Fruit fly (Drosophila melanogaster) whole organism, adult: ENCODE results near the gene CG15922.

Source experiments
- CG11617 ChIP-seq: fragments of 200-800 bp; sonication (Bioruptor generic); optimal IDR thresholded peaks from 2 replicates; lab custom pipeline; 2017; ENCODE audit warnings: mild to moderate bottlenecking, missing biosample characterization, missing genetic modification reagents, missing genetic modification characterization
- CG12768 ChIP-seq: fragments of 200-800 bp; sonication (Bioruptor generic); optimal IDR thresholded peaks from 2 replicates; lab custom pipeline; 2017; ENCODE audit warnings: missing biosample characterization, missing genetic modification characterization, mild to moderate bottlenecking, moderate library complexity, missing genetic modification reagents
- CG14711 ChIP-seq: fragments of 200-800 bp; sonication (Bioruptor generic); optimal IDR thresholded peaks from 2 replicates; lab custom pipeline; 2018; ENCODE audit warnings: missing biosample characterization, mild to moderate bottlenecking, missing genetic modification characterization, moderate library complexity
- CG1620 ChIP-seq: fragments of 200-800 bp; sonication (Bioruptor generic); optimal IDR thresholded peaks from 2 replicates; lab custom pipeline; 2016; ENCODE audit warnings: missing biosample characterization, missing genetic modification characterization
- CG33017 ChIP-seq: fragments of 200-800 bp; sonication (Bioruptor generic); optimal IDR thresholded peaks from 2 replicates; lab custom pipeline; 2018; ENCODE audit warnings: missing biosample characterization, mild to moderate bottlenecking, missing genetic modification characterization, moderate library complexity
- CG5204 ChIP-seq: fragments of 200-800 bp; sonication (Bioruptor generic); optimal IDR thresholded peaks from 2 replicates; lab custom pipeline; 2016; ENCODE audit warnings: missing biosample characterization, missing genetic modification characterization
- CG7045 ChIP-seq: fragments of 200-800 bp; sonication (Bioruptor generic); optimal IDR thresholded peaks from 2 replicates; lab custom pipeline; 2017; ENCODE audit warnings: missing biosample characterization, mild to moderate bottlenecking, missing genetic modification characterization
- CG7101 ChIP-seq: fragments of 200-800 bp; sonication (Bioruptor generic); optimal IDR thresholded peaks from 2 replicates; lab custom pipeline; 2018; ENCODE audit warnings: missing biosample characterization, mild to moderate bottlenecking, missing genetic modification characterization, moderate library complexity
- Clk ChIP-seq: fragments of 200-800 bp; sonication (Bioruptor generic); optimal IDR thresholded peaks from 2 replicates; lab custom pipeline; 2017; ENCODE audit warnings: missing biosample characterization, missing genetic modification characterization
- Crg-1 ChIP-seq: fragments of 200-800 bp; sonication (Bioruptor generic); optimal IDR thresholded peaks from 2 replicates; lab custom pipeline; 2016; ENCODE audit warnings: missing biosample characterization, missing genetic modification characterization
- Hr96 ChIP-seq: fragments of 200-800 bp; sonication (Bioruptor generic); optimal IDR thresholded peaks from 2 replicates; lab custom pipeline; 2016; ENCODE audit warnings: missing biosample characterization, missing genetic modification characterization
- Mnt ChIP-seq: fragments of 200-800 bp; sonication (Bioruptor generic); optimal IDR thresholded peaks from 2 replicates; lab custom pipeline; 2016; ENCODE audit warnings: missing biosample characterization, mild to moderate bottlenecking, missing genetic modification characterization
- bab1 ChIP-seq: fragments of 200-800 bp; sonication (Bioruptor generic); optimal IDR thresholded peaks from 3 replicates; lab custom pipeline; 2019; ENCODE audit warnings: missing biosample characterization, mild to moderate bottlenecking, missing genetic modification characterization, moderate library complexity
- cic ChIP-seq: fragments of 200-800 bp; sonication (Bioruptor generic); optimal IDR thresholded peaks from 2 replicates; lab custom pipeline; 2017; ENCODE audit warnings: missing biosample characterization, mild to moderate bottlenecking, missing genetic modification characterization, moderate library complexity
- cnc ChIP-seq, 2 experiments: fragments of >200 bp; optimal IDR thresholded peaks; 2 replicates each; lab custom pipeline; 2017
- kay ChIP-seq: fragments of 200-800 bp; sonication (Bioruptor generic); peaks from one replicate; lab custom pipeline; 2016; ENCODE audit warnings: missing biosample characterization, missing genetic modification characterization, borderline replicate concordance
- ovo ChIP-seq: fragments of 200-800 bp; sonication (Bioruptor generic); optimal IDR thresholded peaks from 2 replicates; lab custom pipeline; 2016; ENCODE audit warnings: missing biosample characterization, missing genetic modification characterization
- pad ChIP-seq: fragments of 200-800 bp; sonication (Bioruptor generic); optimal IDR thresholded peaks from 3 replicates; lab custom pipeline; 2017; ENCODE audit warnings: missing biosample characterization, missing genetic modification characterization, mild to moderate bottlenecking, moderate library complexity, missing genetic modification reagents
- tj ChIP-seq: fragments of 200-800 bp; sonication (Bioruptor generic); optimal IDR thresholded peaks from 3 replicates; lab custom pipeline; 2017; ENCODE audit warnings: missing biosample characterization, mild to moderate bottlenecking, missing genetic modification characterization, moderate library complexity
- toe ChIP-seq: fragments of 200-800 bp; sonication (Bioruptor generic); optimal IDR thresholded peaks from 2 replicates; lab custom pipeline; 2016; ENCODE audit warnings: missing biosample characterization, missing genetic modification characterization

The CG15922 gene

DNA sequence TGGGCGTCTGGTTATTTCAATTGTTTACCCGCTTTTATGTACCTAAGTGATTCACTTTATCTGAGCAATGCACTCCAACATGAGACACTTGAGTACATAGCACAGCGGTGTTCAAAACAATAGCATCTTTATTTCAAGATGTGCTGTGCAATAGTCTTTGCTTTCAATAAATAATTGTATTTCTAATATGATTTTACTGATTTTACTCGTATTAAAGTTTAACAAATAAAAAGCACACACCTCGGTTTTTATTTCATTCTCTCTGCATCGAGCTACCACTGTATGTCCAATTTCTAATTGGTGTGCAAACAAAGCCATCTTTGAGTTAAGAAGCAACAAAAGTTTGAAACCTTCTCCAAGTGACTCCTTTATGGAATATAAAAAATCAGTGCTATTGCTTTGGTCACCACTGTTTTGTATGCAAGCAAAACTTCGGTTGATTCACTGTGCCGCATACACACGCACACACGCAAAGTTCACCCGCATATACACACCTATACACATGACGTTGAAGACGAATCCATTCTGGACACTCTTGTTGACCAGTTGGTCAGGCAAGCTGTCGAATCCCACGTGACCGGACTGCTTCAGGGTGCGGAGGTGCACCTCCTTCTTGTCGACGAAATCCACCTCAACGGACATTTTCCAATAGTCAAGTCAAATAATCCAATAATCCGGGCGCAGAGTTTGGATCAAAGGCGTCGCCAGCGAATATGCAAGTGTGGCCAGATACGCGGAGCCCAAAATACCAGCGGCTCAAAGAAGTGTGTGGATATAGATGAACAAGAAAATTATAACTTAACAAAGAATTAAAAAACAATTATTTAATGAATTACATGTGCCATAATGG is 27.8 kb upstream of the CG15922 start, which contains the start of gene Septin2:
Gene Septin2 (minus strand): TSS at position 727 of the 850 bp plus-strand sequence.
- TF ChIP-seq Crg-1 (peak; percentile 8), cnc (optimal IDR thresholded peaks at IDR 0.05; lab: Kevin White, UChicago) (no peak), ovo (GFP tag; lab: Kevin White, UChicago) (peak; percentile 38), cic (peak; percentile 33), kay (GFP tag; lab: Kevin White, UChicago) (no peak), CG12768 (GFP tag; lab: Kevin White, UChicago) (peak; percentile 74), CG11617 (peak; percentile 77), CG14711 (tag; lab: Kevin White, UChicago) (peak; percentile 77), CG7045 (GFP tag; lab: Kevin White, UChicago) (peak; percentile 74), Hr96 (no peak), toe (no peak), bab1 (GFP tag; lab: Kevin White, UChicago) (peak; percentile 78), CG7101 (tag; lab: Kevin White, UChicago) (peak; percentile 77), CG1620 (GFP tag; lab: Kevin White, UChicago) (peak; percentile 54), pad (GFP tag; lab: Kevin White, UChicago) (peak; percentile 55), CG33017 (tag; lab: Kevin White, UChicago) (peak; percentile 73), Clk (GFP tag; lab: Kevin White, UChicago) (peak; percentile 75), CG5204 (GFP tag; lab: Kevin White, UChicago) (no peak), tj (GFP tag; lab: Kevin White, UChicago) (peak; percentile 57), Mnt (GFP tag; lab: Kevin White, UChicago) (peak; percentile 45)

DNA sequence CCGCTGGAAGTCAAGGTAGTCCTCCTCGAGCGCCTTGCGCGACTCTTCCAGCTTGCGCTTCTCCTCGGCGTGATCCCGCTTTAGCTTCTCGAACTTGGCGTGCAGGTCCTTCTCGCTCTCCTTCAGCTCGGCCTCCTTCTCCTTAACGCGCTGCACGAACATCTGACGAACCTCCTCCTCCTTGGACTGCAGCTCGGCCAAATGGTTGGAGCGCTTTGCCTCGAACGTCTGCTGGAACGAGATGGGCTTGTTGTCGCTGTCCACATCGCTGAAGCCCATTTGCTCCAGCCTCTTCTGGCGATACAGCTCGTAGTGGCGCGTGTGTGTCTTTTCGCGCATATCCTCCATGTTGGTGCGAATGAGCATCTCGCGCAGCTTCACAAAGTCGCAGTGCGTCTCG is 26.3 kb upstream of the CG15922 start:
- no peak for TF ChIP-seq CG14711 (tag; lab: Kevin White, UChicago)
- TF ChIP-seq CG33017 (tag; lab: Kevin White, UChicago), result no peak
- no peak for TF ChIP-seq CG7045 (GFP tag; lab: Kevin White, UChicago)

DNA sequence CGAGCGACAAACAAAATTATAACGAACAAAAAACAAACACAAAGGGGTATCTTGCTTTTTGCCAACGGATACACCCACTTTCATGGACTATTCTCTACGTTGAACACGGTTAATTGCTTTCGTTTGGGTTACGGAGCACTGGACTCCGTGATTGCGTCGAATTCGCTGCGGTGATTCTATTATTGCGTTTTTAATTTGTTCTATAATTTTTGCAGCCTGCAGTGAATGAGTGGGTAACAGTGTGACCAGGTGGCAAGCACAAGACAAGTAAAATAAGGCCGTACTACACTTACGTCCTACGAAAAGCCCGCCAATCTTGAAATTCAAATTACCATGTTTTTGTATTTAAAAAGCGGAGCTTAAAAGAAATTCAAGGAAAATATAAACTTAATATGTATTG is 25.5 kb upstream of the CG15922 start, which contains the start of gene CG16953:
Gene CG16953 (minus strand): TSS at position 268 of the 400 bp plus-strand sequence.
- TF ChIP-seq pad (GFP tag; lab: Kevin White, UChicago) (no peak), ovo (GFP tag; lab: Kevin White, UChicago) (no peak), Mnt (GFP tag; lab: Kevin White, UChicago) (peak; percentile 19), cnc (optimal IDR thresholded peaks at IDR 0.05; lab: Kevin White, UChicago) (no peak), tj (GFP tag; lab: Kevin White, UChicago) (no peak), Hr96 (no peak), CG5204 (GFP tag; lab: Kevin White, UChicago) (no peak), CG12768 (GFP tag; lab: Kevin White, UChicago) (no peak), cic (peak; percentile 59), CG14711 (tag; lab: Kevin White, UChicago) (peak; percentile 15), CG33017 (tag; lab: Kevin White, UChicago) (peak; percentile 20), kay (GFP tag; lab: Kevin White, UChicago) (no peak), bab1 (GFP tag; lab: Kevin White, UChicago) (peak; percentile 67), CG11617 (no peak), toe (no peak), Clk (GFP tag; lab: Kevin White, UChicago) (no peak), CG1620 (GFP tag; lab: Kevin White, UChicago) (no peak), CG7101 (tag; lab: Kevin White, UChicago) (no peak), Crg-1 (no peak), CG7045 (GFP tag; lab: Kevin White, UChicago) (no peak)

DNA sequence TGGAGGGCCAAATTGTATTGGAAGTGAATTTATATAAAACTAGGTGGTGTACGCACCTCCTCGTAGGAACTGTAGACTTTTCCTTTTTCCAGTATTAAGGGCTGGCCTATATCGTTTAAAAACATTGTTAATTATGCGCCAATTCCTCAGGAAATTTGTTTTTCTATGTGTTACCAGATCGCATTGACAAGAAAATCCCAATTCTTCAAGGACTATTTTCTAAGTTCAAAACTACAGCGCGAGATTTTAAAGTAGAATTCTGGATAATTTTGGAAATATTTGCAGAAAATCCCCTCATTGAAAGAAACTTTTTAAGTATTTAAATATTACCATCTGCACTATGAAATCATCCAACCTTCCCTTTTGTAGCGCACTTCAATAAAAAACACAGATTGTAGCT is 21.3 kb upstream of the CG15922 start, which contains the start of gene CG34008:
Gene CG34008 (minus strand): TSS at position 147 of the 400 bp plus-strand sequence.
- TF ChIP-seq bab1 (GFP tag; lab: Kevin White, UChicago) (no peak), ovo (GFP tag; lab: Kevin White, UChicago) (no peak), CG7101 (tag; lab: Kevin White, UChicago) (no peak), CG1620 (GFP tag; lab: Kevin White, UChicago) (no peak), pad (GFP tag; lab: Kevin White, UChicago) (no peak), toe (no peak), CG33017 (tag; lab: Kevin White, UChicago) (no peak), Mnt (GFP tag; lab: Kevin White, UChicago) (no peak), CG11617 (no peak), Clk (GFP tag; lab: Kevin White, UChicago) (no peak), cic (no peak), CG12768 (GFP tag; lab: Kevin White, UChicago) (no peak), kay (GFP tag; lab: Kevin White, UChicago) (no peak)

DNA sequence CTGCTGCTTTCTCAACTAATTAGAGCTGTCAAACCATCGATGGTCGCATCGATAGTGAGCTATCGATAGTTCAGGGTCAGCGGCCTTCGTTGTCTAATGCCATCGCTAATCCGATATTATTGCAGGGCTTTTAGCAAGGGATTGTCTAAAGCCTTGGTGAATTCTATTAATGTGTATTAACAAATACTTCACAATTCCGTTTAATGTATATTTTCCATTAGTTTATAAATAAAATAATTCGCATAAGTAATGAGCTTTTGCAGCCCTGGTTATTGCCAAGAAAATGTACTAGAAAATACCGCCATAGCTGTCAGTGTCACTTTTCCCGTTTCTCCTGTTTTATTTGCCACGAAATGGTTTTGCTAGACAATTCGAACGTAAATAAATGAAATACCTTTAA is 19.7 kb upstream of the CG15922 start, which contains the start of the genes EloB and Srp14:
Gene EloB (minus strand): TSS at position 35 of the 400 bp plus-strand sequence.
Gene Srp14 (plus strand): TSS at position 300 of the 400 bp plus-strand sequence.
- TF ChIP-seq pad (GFP tag; lab: Kevin White, UChicago) (peak; percentile 71), toe (no peak), CG1620 (GFP tag; lab: Kevin White, UChicago) (peak; percentile 91), Hr96 (no peak), Clk (GFP tag; lab: Kevin White, UChicago) (peak; percentile 71), cnc (optimal IDR thresholded peaks at IDR 0.05; lab: Kevin White, UChicago) (no peak), CG7045 (GFP tag; lab: Kevin White, UChicago) (peak; percentile 70), CG7101 (tag; lab: Kevin White, UChicago) (peak; percentile 90), Crg-1 (peak; percentile 79), CG14711 (tag; lab: Kevin White, UChicago) (peak; percentile 81), CG11617 (peak; percentile 91), CG12768 (GFP tag; lab: Kevin White, UChicago) (peak; percentile 78), bab1 (GFP tag; lab: Kevin White, UChicago) (peak; percentile 94), cic (peak; percentile 70), tj (GFP tag; lab: Kevin White, UChicago) (peak; percentile 67), CG5204 (GFP tag; lab: Kevin White, UChicago) (no peak), ovo (GFP tag; lab: Kevin White, UChicago) (peak; percentile 71), Mnt (GFP tag; lab: Kevin White, UChicago) (peak; percentile 85), kay (GFP tag; lab: Kevin White, UChicago) (no peak), CG33017 (tag; lab: Kevin White, UChicago) (peak; percentile 79)
